Worm (Caenorhabditis elegans) whole organism, L3 larva: Measurements from ENCODE around the gene F11C1.9.

Source experiments
- ZK546.5 ChIP-seq: sonication (generic microtip); optimal IDR thresholded peaks from 2 replicates; lab custom pipeline; 2017; ENCODE audit warnings: missing biosample characterization, missing genetic modification characterization
- elt-1 ChIP-seq: fragments of 150-350 bp; optimal IDR thresholded peaks from 2 replicates; lab custom pipeline; 2014; ENCODE audit warnings: missing biosample characterization, missing genetic modification characterization
- lsy-12 ChIP-seq: sonication (generic microtip); optimal IDR thresholded peaks from 2 replicates; lab custom pipeline; 2016; ENCODE audit warnings: mild to moderate bottlenecking, missing genetic modification characterization, missing compliant biosample characterization
- nhr-25 ChIP-seq: sonication (generic microtip); optimal IDR thresholded peaks from 2 replicates; lab custom pipeline; 2017; ENCODE audit warnings: missing biosample characterization, missing genetic modification characterization
- nhr-28 ChIP-seq: fragments of 150-350 bp; optimal IDR thresholded peaks from 2 replicates; lab custom pipeline; 2014; ENCODE audit warnings: missing biosample characterization, missing genetic modification characterization
- skn-1 ChIP-seq: fragments of 150-350 bp; optimal IDR thresholded peaks from 2 replicates; lab custom pipeline; 2014; ENCODE audit warnings: missing biosample characterization, missing genetic modification characterization

ce11 chrX:13003092-13003491 is 25.7 kb upstream of the F11C1.9 start:
- TF ChIP-seq nhr-28 = no peak
- no peak for TF ChIP-seq ZK546.5 (tag; lab: Kevin White, UChicago)
- no peak for TF ChIP-seq lsy-12 (tag; lab: Kevin White, UChicago)
- peak; percentile 92 for TF ChIP-seq nhr-25
- TF ChIP-seq skn-1 (tag; lab: Kevin White, UChicago) = no peak
- no peak for TF ChIP-seq elt-1 (tag; lab: Kevin White, UChicago)
